Worm (Caenorhabditis elegans) whole organism, late embryonic: ENCODE results near the gene srw-133.
A peak's percentile ranks its signal among the peaks of the same experiment; 100 is the strongest.

Source experiments
- ceh-31 ChIP-seq: sonication (generic microtip); optimal IDR thresholded peaks from 2 replicates; lab custom pipeline; 2016; ENCODE audit warnings: missing genetic modification characterization, missing compliant biosample characterization
- dve-1 ChIP-seq: sonication (generic microtip); optimal IDR thresholded peaks from 2 replicates; lab custom pipeline; 2017; ENCODE audit warnings: antibody characterized with exemption, mild to moderate bottlenecking, missing genetic modification characterization, missing compliant biosample characterization
- fkh-10 ChIP-seq: fragments of 150-350 bp; optimal IDR thresholded peaks from 2 replicates; lab custom pipeline; 2014; ENCODE audit warnings: missing biosample characterization, missing genetic modification reagents, missing genetic modification characterization
- fkh-6 ChIP-seq: sonication (generic microtip); optimal IDR thresholded peaks from 2 replicates; lab custom pipeline; 2016; ENCODE audit warnings: missing genetic modification characterization, missing compliant biosample characterization
- hlh-8 ChIP-seq: sonication (generic microtip); optimal IDR thresholded peaks from 2 replicates; lab custom pipeline; 2016; ENCODE audit warnings: missing genotype, missing genetic modification characterization, missing compliant biosample characterization
- lin-11 ChIP-seq: fragments of 200-800 bp; sonication (Bioruptor generic); optimal IDR thresholded peaks from 2 replicates; lab custom pipeline; 2018; ENCODE audit warnings: mild to moderate bottlenecking, missing genetic modification characterization, missing compliant biosample characterization
- nfya-1 ChIP-seq: sonication (generic microtip); optimal IDR thresholded peaks from 2 replicates; lab custom pipeline; 2017; ENCODE audit warnings: missing genetic modification characterization, mild to moderate bottlenecking, missing compliant biosample characterization, antibody characterized with exemption, moderate library complexity
- nhr-11 ChIP-seq: fragments of 150-350 bp; optimal IDR thresholded peaks from 2 replicates; lab custom pipeline; 2014; ENCODE audit warnings: missing biosample characterization, missing genetic modification characterization
- npax-4 ChIP-seq: sonication (generic microtip); optimal IDR thresholded peaks from 2 replicates; lab custom pipeline; 2016; ENCODE audit warnings: missing genetic modification characterization, missing compliant biosample characterization
- odd-2 ChIP-seq: sonication (generic microtip); optimal IDR thresholded peaks from 2 replicates; lab custom pipeline; 2017; ENCODE audit warnings: antibody characterized with exemption, mild to moderate bottlenecking, missing genetic modification characterization, missing compliant biosample characterization
- pax-1 ChIP-seq: fragments of 150-350 bp; optimal IDR thresholded peaks from 2 replicates; lab custom pipeline; 2014; ENCODE audit warnings: missing biosample characterization, missing genetic modification characterization
- pha-2 ChIP-seq: sonication (generic microtip); optimal IDR thresholded peaks from 2 replicates; lab custom pipeline; 2017; ENCODE audit warnings: mild to moderate bottlenecking, missing genetic modification characterization, missing compliant biosample characterization
- unc-55 ChIP-seq: sonication (generic microtip); optimal IDR thresholded peaks from 2 replicates; lab custom pipeline; 2017; ENCODE audit warnings: missing biosample characterization, missing genetic modification reagents, missing genetic modification characterization

- TF ChIP-seq odd-2 (tag; lab: Kevin White, UChicago) (no peak), ceh-31 (tag; lab: Kevin White, UChicago) (no peak), fkh-6 (tag; lab: Kevin White, UChicago) (no peak), lin-11 (no peak), nfya-1 (tag; lab: Kevin White, UChicago) (no peak), pha-2 (tag; lab: Kevin White, UChicago) (no peak), pax-1 (no peak), dve-1 (tag; lab: Kevin White, UChicago) (no peak), npax-4 (tag; lab: Kevin White, UChicago) (no peak), unc-55 (GFP tag; lab: Kevin White, UChicago) (peak; percentile 69), hlh-8 (tag; lab: Kevin White, UChicago) (no peak), fkh-10 (GFP tag; lab: Kevin White, UChicago) (no peak), nhr-11 (tag; lab: Kevin White, UChicago) (no peak)
Measured at ce11 chrV:4157291-4157690, 42.8 kb upstream of the srw-133 start.
